Worm (Caenorhabditis elegans): ENCODE data around the gene K07G6.1.

Gene K07G6.1

ce11 chrII:1738844-1739243 is 2.5 kb upstream of the K07G6.1 start, which contains the start of the genes irld-9 and irld-33:
Gene irld-9, minus strand, starts transcription at chrII:1738944.
Gene irld-33, plus strand, starts transcription at chrII:1739052.
- no peak for TF ChIP-seq ham-2 (GFP tag; optimal IDR thresholded peaks at IDR 0.05)
- no peak for TF ChIP-seq drap-1 (GFP tag; optimal IDR thresholded peaks at IDR 0.05)
- TF ChIP-seq M03D4.4 (tag; optimal IDR thresholded peaks at IDR 0.05), result no peak
- no peak for TF ChIP-seq elt-3 (tag; optimal IDR thresholded peaks at IDR 0.05)
- TF ChIP-seq bed-3 (GFP tag; optimal IDR thresholded peaks at IDR 0.05), result no peak
- no peak for TF ChIP-seq elt-1 (tag; optimal IDR thresholded peaks at IDR 0.05; ENCODE audit: borderline replicate concordance, insufficient read depth)
- TF ChIP-seq lin-32 (GFP tag; optimal IDR thresholded peaks at IDR 0.05), result no peak
- TF ChIP-seq zip-8 (tag; optimal IDR thresholded peaks at IDR 0.05), result no peak
- no peak for TF ChIP-seq cnd-1 (tag; optimal IDR thresholded peaks at IDR 0.05)
- TF ChIP-seq unc-62 (GFP tag; optimal IDR thresholded peaks at IDR 0.05), result no peak

DNA sequence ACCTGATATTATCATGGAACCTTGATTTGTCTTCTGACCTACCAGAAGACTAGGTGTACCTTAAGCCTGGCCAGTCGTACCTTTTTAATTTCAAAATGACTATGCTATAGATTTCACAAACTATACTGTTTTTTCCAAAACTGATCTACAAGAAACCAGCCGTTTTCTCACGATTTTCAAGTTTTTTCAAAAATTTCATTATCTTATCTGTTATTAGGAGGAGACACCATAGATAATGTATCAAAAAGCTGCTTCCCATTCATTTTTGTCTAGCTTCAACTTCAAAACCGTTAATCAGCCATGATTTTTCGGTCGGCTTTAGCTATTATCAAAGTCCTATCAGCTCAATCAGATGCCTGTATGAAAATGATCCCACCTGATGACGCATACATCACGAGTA is 1.2 kb downstream of the K07G6.1 start, which contains the start of gene F36H5.12:
Gene F36H5.12 (plus strand): TSS at position 301 of the 400 bp plus-strand sequence.
- TF ChIP-seq unc-62 (GFP tag; optimal IDR thresholded peaks at IDR 0.05) (no peak), lin-32 (GFP tag; optimal IDR thresholded peaks at IDR 0.05) (no peak), hlh-1 (tag; optimal IDR thresholded peaks at IDR 0.05) (no peak), blmp-1 (tag; optimal IDR thresholded peaks at IDR 0.05) (no peak), nhr-237 (tag; optimal IDR thresholded peaks at IDR 0.05) (no peak), nhr-76 (tag; optimal IDR thresholded peaks at IDR 0.05) (no peak), nhr-2 (tag; optimal IDR thresholded peaks at IDR 0.05) (no peak), sptf-1 (tag; optimal IDR thresholded peaks at IDR 0.05) (no peak), unc-39 (tag; optimal IDR thresholded peaks at IDR 0.05) (no peak), cnd-1 (tag; optimal IDR thresholded peaks at IDR 0.05) (no peak), ces-1 (GFP tag; optimal IDR thresholded peaks at IDR 0.05) (no peak), pha-4 (tag; optimal IDR thresholded peaks at IDR 0.05) (no peak), sem-2 (GFP tag; optimal IDR thresholded peaks at IDR 0.05) (no peak), elt-1 (tag; optimal IDR thresholded peaks at IDR 0.05; ENCODE audit: borderline replicate concordance, insufficient read depth) (no peak)

DNA sequence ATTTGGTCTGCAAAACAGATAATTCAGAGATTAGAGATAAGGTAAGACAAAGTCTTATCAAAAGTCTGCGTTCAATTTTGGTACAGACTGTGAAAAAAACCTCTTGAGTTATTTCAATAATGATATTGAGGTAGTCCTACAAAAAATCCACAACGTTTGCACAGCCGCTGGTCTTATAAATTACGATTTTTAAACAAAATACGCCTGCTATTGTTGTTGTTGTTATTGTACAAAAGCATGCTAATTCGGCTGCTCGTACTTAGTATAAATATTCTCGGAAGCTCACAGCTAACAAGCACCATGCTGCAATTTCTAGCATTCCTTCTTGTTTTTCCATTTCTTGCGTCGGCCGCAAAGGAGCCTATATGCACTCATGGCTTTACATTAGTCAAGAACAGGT is 2.8 kb downstream of the K07G6.1 start, which contains the start of gene clec-19:
Gene clec-19 (plus strand): TSS at position 301 of the 400 bp plus-strand sequence.
- TF ChIP-seq nhr-76 (tag; optimal IDR thresholded peaks at IDR 0.05), result no peak
- TF ChIP-seq ceh-83 (GFP tag; optimal IDR thresholded peaks at IDR 0.05), result no peak
- TF ChIP-seq nhr-2 (tag; optimal IDR thresholded peaks at IDR 0.05), result no peak
- TF ChIP-seq sem-2 (GFP tag; optimal IDR thresholded peaks at IDR 0.05), result no peak
- no peak for TF ChIP-seq ces-1 (GFP tag; optimal IDR thresholded peaks at IDR 0.05)
- no peak for TF ChIP-seq mep-1 (tag; optimal IDR thresholded peaks at IDR 0.05)
- no peak for TF ChIP-seq mab-5 (tag; optimal IDR thresholded peaks at IDR 0.05)
- no peak for TF ChIP-seq ceh-43 (GFP tag; optimal IDR thresholded peaks at IDR 0.05)
- TF ChIP-seq ceh-39 (tag; optimal IDR thresholded peaks at IDR 0.05), result no peak

ce11 chrII:1750413-1750812 is 9.1 kb downstream of the K07G6.1 start, which contains the start of the genes F36H5.13 and F36H5.8:
Gene F36H5.13, minus strand, starts transcription at chrII:1750513.
Gene F36H5.8, minus strand, starts transcription at chrII:1750686.
- TF ChIP-seq unc-62 (GFP tag; optimal IDR thresholded peaks at IDR 0.05), result no peak
- TF ChIP-seq hlh-1 (tag; optimal IDR thresholded peaks at IDR 0.05), result no peak
- TF ChIP-seq unc-39 (tag; optimal IDR thresholded peaks at IDR 0.05), result no peak
- no peak for TF ChIP-seq ham-2 (GFP tag; optimal IDR thresholded peaks at IDR 0.05)
- TF ChIP-seq ceh-39 (tag; optimal IDR thresholded peaks at IDR 0.05), result no peak
- no peak for TF ChIP-seq M03D4.4 (tag; optimal IDR thresholded peaks at IDR 0.05)
- no peak for TF ChIP-seq blmp-1 (tag; optimal IDR thresholded peaks at IDR 0.05)
- no peak for TF ChIP-seq elt-1 (tag; optimal IDR thresholded peaks at IDR 0.05; ENCODE audit: borderline replicate concordance, insufficient read depth)
- TF ChIP-seq elt-3 (tag; optimal IDR thresholded peaks at IDR 0.05), result no peak
- TF ChIP-seq nhr-237 (tag; optimal IDR thresholded peaks at IDR 0.05), result no peak
- no peak for TF ChIP-seq nhr-28 (tag; optimal IDR thresholded peaks at IDR 0.05)
- TF ChIP-seq nhr-2 (tag; optimal IDR thresholded peaks at IDR 0.05), result no peak
- no peak for TF ChIP-seq flh-1 (GFP tag; optimal IDR thresholded peaks at IDR 0.05)
- no peak for TF ChIP-seq nhr-76 (tag; optimal IDR thresholded peaks at IDR 0.05)
- no peak for TF ChIP-seq sptf-1 (tag; optimal IDR thresholded peaks at IDR 0.05)
- TF ChIP-seq ztf-11 (tag; optimal IDR thresholded peaks at IDR 0.05), result no peak
- no peak for TF ChIP-seq lsy-2 (tag; optimal IDR thresholded peaks at IDR 0.05)
- no peak for TF ChIP-seq unc-120 (tag; optimal IDR thresholded peaks at IDR 0.05; ENCODE audit: poor library complexity, severe bottlenecking)
- TF ChIP-seq cnd-1 (tag; optimal IDR thresholded peaks at IDR 0.05), result no peak
- TF ChIP-seq mep-1 (tag; optimal IDR thresholded peaks at IDR 0.05), result no peak

ce11 chrII:1752990-1753389 is 11.6 kb downstream of the K07G6.1 start, which contains the start of gene F36H5.9:
Gene F36H5.9, minus strand, starts transcription at chrII:1753090.
- no peak for TF ChIP-seq cnd-1 (tag; optimal IDR thresholded peaks at IDR 0.05)
- no peak for TF ChIP-seq nhr-28 (tag; optimal IDR thresholded peaks at IDR 0.05)
- TF ChIP-seq elt-1 (tag; optimal IDR thresholded peaks at IDR 0.05; ENCODE audit: borderline replicate concordance, insufficient read depth), result no peak
- TF ChIP-seq drap-1 (GFP tag; optimal IDR thresholded peaks at IDR 0.05), result no peak
- no peak for TF ChIP-seq lin-13 (tag; optimal IDR thresholded peaks at IDR 0.05)
- no peak for TF ChIP-seq bed-3 (GFP tag; optimal IDR thresholded peaks at IDR 0.05)
- no peak for TF ChIP-seq elt-3 (tag; optimal IDR thresholded peaks at IDR 0.05)
- TF ChIP-seq mls-2 (tag; optimal IDR thresholded peaks at IDR 0.05), result no peak
- TF ChIP-seq ztf-11 (tag; optimal IDR thresholded peaks at IDR 0.05), result no peak
- TF ChIP-seq ham-2 (GFP tag; optimal IDR thresholded peaks at IDR 0.05), result no peak
- TF ChIP-seq nhr-12 (tag; optimal IDR thresholded peaks at IDR 0.05), result no peak
- TF ChIP-seq ceh-83 (GFP tag; optimal IDR thresholded peaks at IDR 0.05), result no peak
- TF ChIP-seq sptf-1 (tag; optimal IDR thresholded peaks at IDR 0.05), result no peak
- no peak for TF ChIP-seq zip-8 (tag; optimal IDR thresholded peaks at IDR 0.05)
- TF ChIP-seq unc-62 (GFP tag; optimal IDR thresholded peaks at IDR 0.05), result no peak
- no peak for TF ChIP-seq mab-5 (tag; optimal IDR thresholded peaks at IDR 0.05)
- TF ChIP-seq lsy-2 (tag; optimal IDR thresholded peaks at IDR 0.05), result no peak
- TF ChIP-seq ces-1 (GFP tag; optimal IDR thresholded peaks at IDR 0.05), result no peak
- TF ChIP-seq ceh-39 (tag; optimal IDR thresholded peaks at IDR 0.05), result no peak
- no peak for TF ChIP-seq unc-120 (tag; optimal IDR thresholded peaks at IDR 0.05; ENCODE audit: poor library complexity, severe bottlenecking)

All from whole organism, mixed stage, embryonic.